In the genomic region with DNA sequence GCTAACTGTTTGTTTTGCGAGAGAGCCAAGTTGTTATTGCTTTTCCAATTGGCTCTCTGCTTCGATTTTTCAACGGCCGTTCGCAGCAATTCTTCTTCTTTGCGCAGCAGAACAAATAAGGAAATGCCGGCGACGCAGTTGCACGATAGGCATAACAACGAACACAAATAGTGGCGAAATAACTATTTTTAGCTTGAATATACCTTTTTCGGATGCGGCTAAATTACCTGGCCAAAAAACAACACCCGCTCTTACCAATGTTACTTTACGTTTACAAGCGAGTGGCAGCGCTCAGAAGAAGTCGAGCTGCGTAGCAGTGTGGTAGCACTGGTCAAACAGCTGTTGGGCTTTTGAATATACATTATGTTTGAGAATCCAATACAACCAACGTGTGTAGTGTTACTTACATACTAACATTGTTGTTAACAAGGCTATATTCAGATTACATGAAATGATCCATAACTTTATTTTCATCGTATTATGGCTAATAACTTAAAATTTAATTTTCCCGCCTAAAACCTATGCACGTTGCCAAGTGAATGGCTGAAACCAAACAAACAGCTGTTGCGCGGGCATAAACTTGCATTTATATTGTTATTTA, we compare ENCODE assay signal across 1 fruit fly cellular context.
TF ChIP-seq lines count a peak whose summit lies in the region.

TSS of gene Lerp (minus strand) at position 283 of the 601 bp plus-strand sequence.
TSS of gene IntS12 (plus strand) at position 529 of the 601 bp plus-strand sequence.

TF ChIP-seq in whole organism, embryonic, 481 proteins besides CTCF, POLR2A, EP300 and RAD21 (continued from another document):
- TF ChIP-seq prd (optimal IDR thresholded peaks at IDR 0.05; lab: Kevin White, UChicago) (no peak), prd (GFP tag; IDR thresholded peaks at IDR 0.05; lab: Robert Waterston, UW) (no peak), CG15696 (tag; optimal IDR thresholded peaks at IDR 0.05; lab: Kevin White, UChicago) (no peak), Ets97D (GFP tag; optimal IDR thresholded peaks at IDR 0.05; lab: Kevin White, UChicago) (peak; percentile 62), yki (optimal IDR thresholded peaks at IDR 0.05; lab: Kevin White, UChicago) (peak; percentile 21), Aef1 (GFP tag; IDR thresholded peaks at IDR 0.05; lab: Robert Waterston, UW) (no peak), Stat92E (GFP tag; optimal IDR thresholded peaks at IDR 0.05; lab: Kevin White, UChicago) (no peak), bigmax (GFP tag; optimal IDR thresholded peaks at IDR 0.05; lab: Kevin White, UChicago) (no peak), Dp (GFP tag; optimal IDR thresholded peaks at IDR 0.05; lab: Kevin White, UChicago) (peak; percentile 82), CG11456 (GFP tag; IDR thresholded peaks at IDR 0.05; lab: Robert Waterston, UW) (no peak), HLHmδ (GFP tag; optimal IDR thresholded peaks at IDR 0.05; lab: Kevin White, UChicago) (no peak), peb (GFP tag; IDR thresholded peaks at IDR 0.05; lab: Robert Waterston, UW) (no peak), CG2712 (tag; optimal IDR thresholded peaks at IDR 0.05; lab: Kevin White, UChicago) (peak; percentile 17), tap (tag; optimal IDR thresholded peaks at IDR 0.05; lab: Kevin White, UChicago) (no peak), psq (GFP tag; optimal IDR thresholded peaks at IDR 0.05; lab: Kevin White, UChicago) (no peak), CG3281 (GFP tag; optimal IDR thresholded peaks at IDR 0.05; lab: Kevin White, UChicago) (no peak), CG6689 (GFP tag; IDR thresholded peaks at IDR 0.05; lab: Robert Waterston, UW) (no peak), unpg (GFP tag; optimal IDR thresholded peaks at IDR 0.05; lab: Kevin White, UChicago) (no peak), CG31388 (GFP tag; optimal IDR thresholded peaks at IDR 0.05; lab: Kevin White, UChicago) (no peak), CHES-1-like (GFP tag; optimal IDR thresholded peaks at IDR 0.05; lab: Kevin White, UChicago) (no peak), CG17186 (GFP tag; optimal IDR thresholded peaks at IDR 0.05; lab: Kevin White, UChicago) (peak; percentile 5), GATAe (GFP tag; conservative IDR thresholded peaks at IDR 0.05; lab: Robert Waterston, UW) (no peak; the same call in 1 of the 2 replicates), HLH54F (GFP tag; optimal IDR thresholded peaks at IDR 0.05; lab: Kevin White, UChicago) (no peak), pan (optimal IDR thresholded peaks at IDR 0.05; lab: Kevin White, UChicago) (no peak), pan (GFP tag; optimal IDR thresholded peaks at IDR 0.05 in 1 of 2, IDR thresholded peaks at IDR 0.05 in 1 of 2) (no peak), E2f2 (GFP tag; IDR thresholded peaks at IDR 0.05; lab: Robert Waterston, UW) (peak; percentile 88), gfzf (GFP tag; optimal IDR thresholded peaks at IDR 0.05; lab: Kevin White, UChicago) (peak; percentile 34), bbx (GFP tag; IDR thresholded peaks at IDR 0.05; lab: Robert Waterston, UW; ENCODE audit: partially characterized antibody) (no peak), chinmo (GFP tag; IDR thresholded peaks at IDR 0.05; lab: Robert Waterston, UW; ENCODE audit: partially characterized antibody) (0 out of 4 replicates have a peak, but pooled peaks have one; percentile 31), Hr78 (GFP tag; optimal IDR thresholded peaks at IDR 0.05; lab: Kevin White, UChicago) (no peak), CG15269 (tag; optimal IDR thresholded peaks at IDR 0.05; lab: Kevin White, UChicago) (no peak), Sin3A (optimal IDR thresholded peaks at IDR 0.05; lab: Kevin White, UChicago) (peak; percentile 81), Dll (GFP tag; IDR thresholded peaks at IDR 0.05; lab: Robert Waterston, UW; ENCODE audit: partially characterized antibody) (no peak), CG6791 (GFP tag; IDR thresholded peaks at IDR 0.05; lab: Robert Waterston, UW; ENCODE audit: partially characterized antibody) (0 out of 3 replicates have a peak, but pooled peaks have one; percentile 17), Tbp (GFP tag; optimal IDR thresholded peaks at IDR 0.05; lab: Kevin White, UChicago) (no peak), sc (optimal IDR thresholded peaks at IDR 0.05; lab: Kevin White, UChicago) (no peak), sc (GFP tag; optimal IDR thresholded peaks at IDR 0.05; lab: Kevin White, UChicago) (no peak), CG3407 (GFP tag; optimal IDR thresholded peaks at IDR 0.05; lab: Kevin White, UChicago) (no peak), crp (GFP tag; optimal IDR thresholded peaks at IDR 0.05; lab: Kevin White, UChicago) (peak; percentile 91 to 98), nom (GFP tag; optimal IDR thresholded peaks at IDR 0.05; lab: Kevin White, UChicago) (no peak), CG3995 (GFP tag; optimal IDR thresholded peaks at IDR 0.05; lab: Kevin White, UChicago) (peak; percentile 66), wor (GFP tag; IDR thresholded peaks at IDR 0.05; lab: Robert Waterston, UW) (no peak), Mrtf (GFP tag; IDR thresholded peaks at IDR 0.05; lab: Robert Waterston, UW) (no peak), onecut (GFP tag; IDR thresholded peaks at IDR 0.05; lab: Robert Waterston, UW) (peak; percentile 98), nerfin-2 (GFP tag; IDR thresholded peaks at IDR 0.05; lab: Robert Waterston, UW; ENCODE audit: partially characterized antibody) (no peak), CG18476 (GFP tag; optimal IDR thresholded peaks at IDR 0.05; lab: Kevin White, UChicago) (no peak), Xbp1 (GFP tag; optimal IDR thresholded peaks at IDR 0.05; lab: Kevin White, UChicago) (no peak), CG15514 (GFP tag; optimal IDR thresholded peaks at IDR 0.05; lab: Kevin White, UChicago) (peak; percentile 15), CG17361 (GFP tag; IDR thresholded peaks at IDR 0.05; lab: Robert Waterston, UW) (0 out of 3 replicates have a peak, but pooled peaks have one; percentile 15), Elba2 (GFP tag; optimal IDR thresholded peaks at IDR 0.05; lab: Kevin White, UChicago) (peak; percentile 90), fd102C (GFP tag; optimal IDR thresholded peaks at IDR 0.05; lab: Kevin White, UChicago) (no peak), Jarid2 (GFP tag; optimal IDR thresholded peaks at IDR 0.05; lab: Kevin White, UChicago) (no peak), tin (GFP tag; optimal IDR thresholded peaks at IDR 0.05; lab: Kevin White, UChicago) (no peak), CG14965 (GFP tag; optimal IDR thresholded peaks at IDR 0.05; lab: Kevin White, UChicago; ENCODE audit: borderline replicate concordance) (no peak), CG17829 (tag; optimal IDR thresholded peaks at IDR 0.05; lab: Kevin White, UChicago) (peak; percentile 26), Nf-YC (tag; optimal IDR thresholded peaks at IDR 0.05; lab: Kevin White, UChicago) (no peak), CG34422 (GFP tag; IDR thresholded peaks at IDR 0.05; lab: Robert Waterston, UW) (peak; percentile 25; the same call in 1 of the 3 replicates), insv (GFP tag; optimal IDR thresholded peaks at IDR 0.05; lab: Kevin White, UChicago) (peak in 1 of 2 experiments; percentile 46), Scr (GFP tag; IDR thresholded peaks at IDR 0.05; lab: Robert Waterston, UW; ENCODE audit: partially characterized antibody) (peak; percentile 19; the same call in 1 of the 2 replicates), CG17385 (GFP tag; optimal IDR thresholded peaks at IDR 0.05; lab: Kevin White, UChicago) (peak; percentile 86), CG12155 (GFP tag; optimal IDR thresholded peaks at IDR 0.05; lab: Kevin White, UChicago) (no peak), CG12659 (GFP tag; optimal IDR thresholded peaks at IDR 0.05; lab: Kevin White, UChicago) (peak; percentile 24), CG14710 (tag; optimal IDR thresholded peaks at IDR 0.05; lab: Kevin White, UChicago) (peak; percentile 99), CG33213 (GFP tag; optimal IDR thresholded peaks at IDR 0.05; lab: Kevin White, UChicago) (no peak), CG13123 (GFP tag; optimal IDR thresholded peaks at IDR 0.05; lab: Kevin White, UChicago) (no peak), zfh1 (GFP tag; IDR thresholded peaks at IDR 0.05; lab: Robert Waterston, UW) (no peak), Bgb (GFP tag; IDR thresholded peaks at IDR 0.05; lab: Robert Waterston, UW; ENCODE audit: partially characterized antibody) (peak; percentile 24; the same call in 1 of the 2 replicates), Med (GFP tag; lab: Kevin White, UChicago) (peak; percentile 63), phol (tag; optimal IDR thresholded peaks at IDR 0.05; lab: Kevin White, UChicago) (peak; percentile 26), CG8924 (tag; optimal IDR thresholded peaks at IDR 0.05; lab: Kevin White, UChicago) (peak; percentile 9), trem (tag; optimal IDR thresholded peaks at IDR 0.05; lab: Kevin White, UChicago) (peak; percentile 92), TFAM (GFP tag; optimal IDR thresholded peaks at IDR 0.05; lab: Kevin White, UChicago) (no peak), Myb (GFP tag; optimal IDR thresholded peaks at IDR 0.05; lab: Kevin White, UChicago) (peak; percentile 79), lola (GFP tag; optimal IDR thresholded peaks at IDR 0.05; lab: Kevin White, UChicago) (no peak), MBD-R2 (GFP tag; IDR thresholded peaks at IDR 0.05; lab: Robert Waterston, UW) (peak; percentile 90), BEAF-32 (GFP tag; optimal IDR thresholded peaks at IDR 0.05; lab: Kevin White, UChicago) (peak; percentile 28), odd (GFP tag; optimal IDR thresholded peaks at IDR 0.05; lab: Kevin White, UChicago) (no peak), E2f1 (GFP tag; IDR thresholded peaks at IDR 0.05; lab: Robert Waterston, UW) (peak; percentile 27; the same call in 1 of the 2 replicates), emc (GFP tag; optimal IDR thresholded peaks at IDR 0.05; lab: Kevin White, UChicago) (no peak), Vsx1 (GFP tag; optimal IDR thresholded peaks at IDR 0.05; lab: Kevin White, UChicago) (peak; percentile 15), Usf (GFP tag; optimal IDR thresholded peaks at IDR 0.05; lab: Kevin White, UChicago) (no peak), CG16813 (GFP tag; IDR thresholded peaks at IDR 0.05; lab: Robert Waterston, UW; ENCODE audit: partially characterized antibody) (peak; percentile 39; the same call in 1 of the 3 replicates), eve (GFP tag; optimal IDR thresholded peaks at IDR 0.05; lab: Kevin White, UChicago) (no peak), CG1603 (tag; optimal IDR thresholded peaks at IDR 0.05; lab: Kevin White, UChicago) (peak; percentile 54), CG15011 (GFP tag; optimal IDR thresholded peaks at IDR 0.05; lab: Kevin White, UChicago) (no peak), sens (GFP tag; lab: Kevin White, UChicago) (peak; percentile 64), vvl (GFP tag; IDR thresholded peaks at IDR 0.05; lab: Robert Waterston, UW) (0 out of 2 replicates have a peak, but pooled peaks have one; percentile 16), ranshi (GFP tag; IDR thresholded peaks at IDR 0.05; lab: Robert Waterston, UW) (0 out of 2 replicates have a peak, but pooled peaks have one; percentile 10), chm (GFP tag; IDR thresholded peaks at IDR 0.05; lab: Robert Waterston, UW) (no peak), CG4854 (GFP tag; optimal IDR thresholded peaks at IDR 0.05; lab: Kevin White, UChicago) (no peak), pzg (GFP tag; optimal IDR thresholded peaks at IDR 0.05; lab: Kevin White, UChicago) (peak; percentile 63), trh (GFP tag; optimal IDR thresholded peaks at IDR 0.05; lab: Kevin White, UChicago) (no peak)
